Fruit fly (Drosophila melanogaster): ENCODE measurements around the gene CG45122.

The CG45122 gene

dm6 chr3R:13018284-13018900 is 25.6 kb upstream of the CG45122 start (continued):
- TF ChIP-seq Dbx (GFP tag; IDR thresholded peaks at IDR 0.05): 0 out of 3 replicates have a peak, but pooled peaks have one; percentile 43
- TF ChIP-seq tna (GFP tag; IDR thresholded peaks at IDR 0.05; ENCODE audit: partially characterized antibody): no peak
- TF ChIP-seq Atf3 (GFP tag; optimal IDR thresholded peaks at IDR 0.05): no peak
- TF ChIP-seq CG14965 (GFP tag; optimal IDR thresholded peaks at IDR 0.05; ENCODE audit: borderline replicate concordance): no peak
- peak; percentile 60; the same call in 1 of the 4 replicates for TF ChIP-seq chinmo (GFP tag; IDR thresholded peaks at IDR 0.05; ENCODE audit: partially characterized antibody)
- TF ChIP-seq rib (GFP tag; IDR thresholded peaks at IDR 0.05): 0 out of 2 replicates have a peak, but pooled peaks have one; percentile 10
- no peak for TF ChIP-seq Hsf (GFP tag; optimal IDR thresholded peaks at IDR 0.05)
- TF ChIP-seq CG2120 (GFP tag; optimal IDR thresholded peaks at IDR 0.05): no peak
- peak; percentile 1 for TF ChIP-seq pfk (GFP tag; optimal IDR thresholded peaks at IDR 0.05)
- TF ChIP-seq usp (GFP tag; optimal IDR thresholded peaks at IDR 0.05): no peak
- TF ChIP-seq CG18764 (GFP tag; optimal IDR thresholded peaks at IDR 0.05): no peak
- no peak for TF ChIP-seq Dad (GFP tag; optimal IDR thresholded peaks at IDR 0.05)
- TF ChIP-seq sr (GFP tag; IDR thresholded peaks at IDR 0.05): no peak
- no peak for TF ChIP-seq CG12744 (GFP tag; optimal IDR thresholded peaks at IDR 0.05)
- no peak for TF ChIP-seq fru (optimal IDR thresholded peaks at IDR 0.05)
- TF ChIP-seq CG6254 (GFP tag; optimal IDR thresholded peaks at IDR 0.05): peak; percentile 42
- TF ChIP-seq grn (GFP tag; optimal IDR thresholded peaks at IDR 0.05): peak; percentile 78
- TF ChIP-seq fd102C (GFP tag; optimal IDR thresholded peaks at IDR 0.05): no peak
- TF ChIP-seq CG13287 (GFP tag; IDR thresholded peaks at IDR 0.05; ENCODE audit: partially characterized antibody): no peak
- no peak for TF ChIP-seq schlank (tag; optimal IDR thresholded peaks at IDR 0.05)
- no peak for TF ChIP-seq vfl (GFP tag; optimal IDR thresholded peaks at IDR 0.05)
- TF ChIP-seq ato (GFP tag; IDR thresholded peaks at IDR 0.05; ENCODE audit: partially characterized antibody): no peak
- TF ChIP-seq Antp (GFP tag; optimal IDR thresholded peaks at IDR 0.05): no peak
- no peak for TF ChIP-seq dati (GFP tag; IDR thresholded peaks at IDR 0.05)
- peak; percentile 77 for TF ChIP-seq GATAe (GFP tag; conservative IDR thresholded peaks at IDR 0.05)
- no peak for TF ChIP-seq CG15269 (tag; optimal IDR thresholded peaks at IDR 0.05)
- TF ChIP-seq CG34376 (GFP tag; optimal IDR thresholded peaks at IDR 0.05): peak; percentile 66
- peak in 1 of 2 experiments; percentile 74 for TF ChIP-seq Pdp1 (GFP tag; optimal IDR thresholded peaks at IDR 0.05)
- TF ChIP-seq Med (GFP tag): peak; percentile 11
- TF ChIP-seq Hr39 (optimal IDR thresholded peaks at IDR 0.05): no peak
- no peak for TF ChIP-seq CG17186 (GFP tag; optimal IDR thresholded peaks at IDR 0.05)
- no peak for TF ChIP-seq Atf-2 (GFP tag; optimal IDR thresholded peaks at IDR 0.05)
- no peak for TF ChIP-seq nom (GFP tag; optimal IDR thresholded peaks at IDR 0.05)
- peak; percentile 86 for TF ChIP-seq mirr (GFP tag; optimal IDR thresholded peaks at IDR 0.05)

dm6 chr3R:13018995-13019394 is 25.0 kb upstream of the CG45122 start:
- TF ChIP-seq slou (GFP tag; optimal IDR thresholded peaks at IDR 0.05) (no peak), CG18599 (GFP tag; optimal IDR thresholded peaks at IDR 0.05) (no peak), bab2 (GFP tag; optimal IDR thresholded peaks at IDR 0.05) (no peak), eve (GFP tag; optimal IDR thresholded peaks at IDR 0.05) (no peak), repo (GFP tag; optimal IDR thresholded peaks at IDR 0.05) (no peak)
